Worm (Caenorhabditis elegans) whole organism, L2 larva: ENCODE results near the gene srd-50.

Source experiments
- F13H6.1 ChIP-seq: sonication (generic microtip); optimal IDR thresholded peaks from 2 replicates; lab custom pipeline; 2016; ENCODE audit warnings: missing genetic modification characterization, missing compliant biosample characterization
- R02D3.7 ChIP-seq: fragments of 150-350 bp; optimal IDR thresholded peaks from 2 replicates; lab custom pipeline; 2014; ENCODE audit warnings: missing biosample characterization, missing genetic modification characterization
- Y55F3AM.14 ChIP-seq: fragments of 200-800 bp; sonication (Bioruptor generic); optimal IDR thresholded peaks from 2 replicates; lab custom pipeline; 2018; ENCODE audit warnings: mild to moderate bottlenecking, missing genetic modification characterization, missing compliant biosample characterization
- alr-1 ChIP-seq: fragments of 150-350 bp; optimal IDR thresholded peaks from 2 replicates; lab custom pipeline; 2014; ENCODE audit warnings: missing biosample characterization, missing genetic modification characterization
- aly-2 ChIP-seq: fragments of 150-350 bp; optimal IDR thresholded peaks from 2 replicates; lab custom pipeline; 2014; ENCODE audit warnings: missing biosample characterization, missing genetic modification characterization
- ama-1 ChIP-seq: fragments of 150-350 bp; optimal IDR thresholded peaks from 2 replicates; lab custom pipeline; 2018; ENCODE audit warnings: inconsistent platforms
- blmp-1 ChIP-seq: sonication (generic microtip); optimal IDR thresholded peaks from 2 replicates; lab custom pipeline; 2017; ENCODE audit warnings: missing genetic modification characterization, mild to moderate bottlenecking, missing compliant biosample characterization, antibody characterized with exemption, moderate library complexity; ENCODE audit not compliant: insufficient read depth
- crh-2 ChIP-seq: sonication (generic microtip); optimal IDR thresholded peaks from 2 replicates; lab custom pipeline; 2017; ENCODE audit warnings: missing biosample characterization, missing genetic modification characterization
- egl-27 ChIP-seq: sonication (generic microtip); optimal IDR thresholded peaks from 3 replicates; lab custom pipeline; 2017; ENCODE audit warnings: missing biosample characterization, missing genetic modification reagents, missing genetic modification characterization
- elt-1 ChIP-seq: fragments of 150-350 bp; optimal IDR thresholded peaks from 2 replicates; lab custom pipeline; 2014; ENCODE audit warnings: missing biosample characterization, missing genetic modification characterization
- elt-3 ChIP-seq: sonication (generic microtip); optimal IDR thresholded peaks from 2 replicates; lab custom pipeline; 2017; ENCODE audit warnings: missing biosample characterization, missing genetic modification characterization
- fos-1 ChIP-seq: fragments of 150-350 bp; optimal IDR thresholded peaks from 2 replicates; lab custom pipeline; 2014; ENCODE audit warnings: missing biosample characterization, missing genetic modification characterization
- gmeb-1 ChIP-seq: fragments of 150-350 bp; optimal IDR thresholded peaks from 2 replicates; lab custom pipeline; 2014; ENCODE audit warnings: missing biosample characterization, missing genetic modification characterization
- lin-39 ChIP-seq: fragments of 150-350 bp; optimal IDR thresholded peaks from 2 replicates; lab custom pipeline; 2014; ENCODE audit warnings: missing biosample characterization, missing genetic modification reagents, missing genetic modification characterization
- lsy-2 ChIP-seq, 2 experiments: fragments of 150-350 bp in 1 of 2; sonication (generic microtip) in 1 of 2; optimal IDR thresholded peaks; 2 replicates each; lab custom pipeline; 2014 to 2017; ENCODE audit warnings: missing biosample characterization in 2 of 2, missing genetic modification characterization in 2 of 2
- mbf-1 ChIP-seq: sonication (generic microtip); optimal IDR thresholded peaks from 2 replicates; lab custom pipeline; 2017; ENCODE audit warnings: missing biosample characterization, missing genetic modification characterization
- mdl-1 ChIP-seq, 2 experiments: fragments of 150-350 bp in 1 of 2; sonication (generic microtip) in 1 of 2; optimal IDR thresholded peaks; 2 replicates each; lab custom pipeline; 2017; ENCODE audit warnings: missing biosample characterization in 2 of 2, missing genetic modification characterization in 2 of 2
- nhr-11 ChIP-seq: fragments of 150-350 bp; optimal IDR thresholded peaks from 2 replicates; lab custom pipeline; 2014; ENCODE audit warnings: missing biosample characterization, missing genetic modification characterization
- nhr-12 ChIP-seq: fragments of 150-350 bp; optimal IDR thresholded peaks from 2 replicates; lab custom pipeline; 2014; ENCODE audit warnings: missing biosample characterization, missing genetic modification characterization
- nhr-129 ChIP-seq: fragments of 150-350 bp; optimal IDR thresholded peaks from 2 replicates; lab custom pipeline; 2014; ENCODE audit warnings: missing biosample characterization, missing genetic modification characterization
- nhr-6 ChIP-seq: fragments of 150-350 bp; optimal IDR thresholded peaks from 2 replicates; lab custom pipeline; 2014; ENCODE audit warnings: missing biosample characterization, missing genetic modification characterization
- nhr-77 ChIP-seq: fragments of 150-350 bp; optimal IDR thresholded peaks from 2 replicates; lab custom pipeline; 2014; ENCODE audit warnings: missing biosample characterization, missing genetic modification characterization
- peb-1 ChIP-seq: fragments of 150-350 bp; optimal IDR thresholded peaks from 2 replicates; lab custom pipeline; 2014; ENCODE audit warnings: missing biosample characterization, missing genetic modification characterization
- sem-4 ChIP-seq: fragments of 150-350 bp; optimal IDR thresholded peaks from 2 replicates; lab custom pipeline; 2014; ENCODE audit warnings: missing biosample characterization, missing genetic modification reagents, missing genetic modification characterization
- sma-3 ChIP-seq: sonication (generic microtip); optimal IDR thresholded peaks from 2 replicates; lab custom pipeline; 2016; ENCODE audit warnings: missing genetic modification reagents, missing genetic modification characterization, missing compliant biosample characterization
- sma-9 ChIP-seq, 2 experiments: fragments of 150-350 bp in 1 of 2; sonication (generic microtip) in 1 of 2; optimal IDR thresholded peaks; 2 replicates each; lab custom pipeline; 2014 to 2016; ENCODE audit warnings: missing genetic modification characterization in 2 of 2, mild to moderate bottlenecking in 1 of 2, missing biosample characterization in 1 of 2, missing compliant biosample characterization in 1 of 2, missing genetic modification reagents in 1 of 2, moderate library complexity in 1 of 2
- snpc-4 ChIP-seq: fragments of 150-350 bp; optimal IDR thresholded peaks from 2 replicates; lab custom pipeline; 2014; ENCODE audit warnings: missing biosample characterization, missing genetic modification characterization
- unc-62 ChIP-seq: fragments of 150-350 bp; optimal IDR thresholded peaks from 2 replicates; lab custom pipeline; 2014; ENCODE audit warnings: missing biosample characterization, missing genetic modification reagents, missing genetic modification characterization
- ztf-1 ChIP-seq: fragments of 200-800 bp; sonication (Bioruptor generic); conservative IDR thresholded peaks from 2 replicates; pipeline ENCODE4 v1.3.6; 2022; ENCODE audit warnings: missing genetic modification characterization, missing compliant biosample characterization
- ztf-4 ChIP-seq: fragments of 150-350 bp; optimal IDR thresholded peaks from 2 replicates; lab custom pipeline; 2014; ENCODE audit warnings: missing biosample characterization, missing genetic modification characterization

Gene srd-50

ce11 chrX:13469907-13470647, 11.5 kb downstream of the srd-50 start:
- TF ChIP-seq sma-3 (GFP tag; lab: Kevin White, UChicago) (peak; percentile 23), nhr-129 (tag; lab: Kevin White, UChicago) (no peak), unc-62 (GFP tag; lab: Kevin White, UChicago) (no peak), gmeb-1 (no peak), blmp-1 (no peak), Y55F3AM.14 (GFP tag; lab: Kevin White, UChicago) (no peak), crh-2 (tag; lab: Kevin White, UChicago) (no peak), lin-39 (tag; lab: Kevin White, UChicago) (no peak), nhr-11 (tag; lab: Kevin White, UChicago) (no peak), fos-1 (tag; lab: Kevin White, UChicago) (peak; percentile 0)

- peak; percentile 49 for TF ChIP-seq blmp-1
- peak; percentile 65 for TF ChIP-seq sma-3 (GFP tag; lab: Kevin White, UChicago)
- no peak for TF ChIP-seq R02D3.7 (tag; lab: Kevin White, UChicago)
Observed at ce11 chrX:13469047-13469633, 12.5 kb downstream of the srd-50 start, which contains the start of gene col-184. TSS of gene col-184 (plus strand) at chrX:13469455.

ce11 chrX:13466926-13467866, 14.4 kb downstream of the srd-50 start, which contains the start of gene col-183:
TSS of gene col-183 (minus strand) at chrX:13467764.
- TF ChIP-seq ama-1 (lab: Kevin White, UChicago) (no peak), ztf-1 (no peak), aly-2 (no peak), lin-39 (tag; lab: Kevin White, UChicago) (no peak), sem-4 (tag; lab: Kevin White, UChicago) (no peak), gmeb-1 (no peak), Y55F3AM.14 (GFP tag; lab: Kevin White, UChicago) (no peak), nhr-6 (no peak), nhr-77 (no peak), peb-1 (no peak), ztf-4 (tag; lab: Kevin White, UChicago) (no peak), mdl-1 (tag; optimal IDR thresholded peaks at IDR 0.05; lab: Kevin White, UChicago) (no peak), elt-1 (tag; lab: Kevin White, UChicago) (no peak), unc-62 (GFP tag; lab: Kevin White, UChicago) (no peak), elt-3 (tag; lab: Kevin White, UChicago) (no peak), alr-1 (no peak), F13H6.1 (no peak)

- TF ChIP-seq Y55F3AM.14 (GFP tag; lab: Kevin White, UChicago), result no peak
Observed at ce11 chrX:13463793-13464192, 17.8 kb downstream of the srd-50 start, which contains the start of gene F02D10.2. TSS of gene F02D10.2 (minus strand) at chrX:13463893.

ce11 chrX:13462519-13462918, 19.1 kb downstream of the srd-50 start, which contains the start of gene F02D10.3:
TSS of gene F02D10.3 (minus strand) at chrX:13462619.
- no peak for TF ChIP-seq unc-62 (GFP tag; lab: Kevin White, UChicago)
- TF ChIP-seq snpc-4 (tag; lab: Kevin White, UChicago), result no peak
- TF ChIP-seq fos-1 (tag; lab: Kevin White, UChicago), result no peak
- no peak for TF ChIP-seq blmp-1
- no peak for TF ChIP-seq lin-39 (tag; lab: Kevin White, UChicago)
- TF ChIP-seq elt-3 (tag; lab: Kevin White, UChicago), result no peak
- TF ChIP-seq egl-27, result no peak
- no peak for TF ChIP-seq Y55F3AM.14 (GFP tag; lab: Kevin White, UChicago)
- TF ChIP-seq nhr-6, result no peak
- no peak for TF ChIP-seq ztf-1
- TF ChIP-seq mbf-1, result no peak
- TF ChIP-seq nhr-11 (tag; lab: Kevin White, UChicago), result no peak
- TF ChIP-seq mdl-1 (tag; optimal IDR thresholded peaks at IDR 0.05; lab: Kevin White, UChicago), result no peak
- TF ChIP-seq nhr-12 (tag; lab: Kevin White, UChicago), result no peak
- TF ChIP-seq sma-9 (GFP tag; optimal IDR thresholded peaks at IDR 0.05; lab: Kevin White, UChicago), result no peak
- TF ChIP-seq sma-9 (tag; optimal IDR thresholded peaks at IDR 0.05; lab: Kevin White, UChicago), result no peak
- no peak for TF ChIP-seq lsy-2 (tag; optimal IDR thresholded peaks at IDR 0.05; lab: Kevin White, UChicago)
- TF ChIP-seq sem-4 (tag; lab: Kevin White, UChicago), result no peak
